Worm (Caenorhabditis elegans): ENCODE data around the gene nhr-138.

Gene nhr-138

ce11 chrIV:9692874-9693273, 32.2 kb upstream of the nhr-138 start, which contains the start of gene twk-9:
Gene twk-9 (plus strand): TSS chrIV:9693174.
- TF ChIP-seq ZK546.5 (tag; optimal IDR thresholded peaks at IDR 0.05) (no peak), Y105C5A.15 (GFP tag; IDR thresholded peaks at IDR 0.05) (no peak), spr-1 (tag; optimal IDR thresholded peaks at IDR 0.05) (no peak), aly-2 (tag; optimal IDR thresholded peaks at IDR 0.05) (no peak), cey-2 (tag; optimal IDR thresholded peaks at IDR 0.05; ENCODE audit: borderline replicate concordance, insufficient read depth) (no peak), unc-62 (GFP tag; optimal IDR thresholded peaks at IDR 0.05 in 1 of 2) (no peak), unc-62 (tag; optimal IDR thresholded peaks at IDR 0.05) (no peak), snpc-4 (tag; optimal IDR thresholded peaks at IDR 0.05) (no peak), spr-3 (GFP tag; optimal IDR thresholded peaks at IDR 0.05) (no peak), daf-12 (tag; optimal IDR thresholded peaks at IDR 0.05) (no peak), duxl-1 (tag; optimal IDR thresholded peaks at IDR 0.05; ENCODE audit: poor library complexity) (no peak), fos-1 (tag; optimal IDR thresholded peaks at IDR 0.05) (no peak), mes-2 (tag; optimal IDR thresholded peaks at IDR 0.05; ENCODE audit: poor library complexity, severe bottlenecking) (no peak), pha-4 (GFP tag; IDR thresholded peaks at IDR 0.05) (no peak), pha-4 (tag; optimal IDR thresholded peaks at IDR 0.05) (no peak), aha-1 (tag) (no peak), php-3 (GFP tag; IDR thresholded peaks at IDR 0.05) (no peak), zip-11 (GFP tag; IDR thresholded peaks at IDR 0.05) (no peak), hif-1 (tag; optimal IDR thresholded peaks at IDR 0.05) (no peak)

- TF ChIP-seq aha-1 (tag) (peak; percentile 1), unc-62 (GFP tag; optimal IDR thresholded peaks at IDR 0.05 in 1 of 2) (peak in 1 of 2 experiments; percentile 99), unc-62 (tag; optimal IDR thresholded peaks at IDR 0.05) (no peak), ztf-11 (tag; optimal IDR thresholded peaks at IDR 0.05) (no peak)
Observed at ce11 chrIV:9696513-9696912, 28.5 kb upstream of the nhr-138 start.

ce11 chrIV:9697869-9698268, 27.2 kb upstream of the nhr-138 start:
- no peak for TF ChIP-seq lsy-2 (tag; optimal IDR thresholded peaks at IDR 0.05)
- peak in 1 of 2 experiments; percentile 91 for TF ChIP-seq unc-62 (GFP tag; optimal IDR thresholded peaks at IDR 0.05 in 1 of 2)
- TF ChIP-seq unc-62 (tag; optimal IDR thresholded peaks at IDR 0.05) = no peak

- TF ChIP-seq nhr-28 (tag; optimal IDR thresholded peaks at IDR 0.05) (peak; percentile 28), hlh-30 (tag; optimal IDR thresholded peaks at IDR 0.05; ENCODE audit: insufficient read depth) (no peak), dmd-6 (GFP tag; IDR thresholded peaks at IDR 0.05) (peak; percentile 73), spr-3 (GFP tag; optimal IDR thresholded peaks at IDR 0.05) (no peak)
Observed at ce11 chrIV:9699062-9699461, 26.0 kb upstream of the nhr-138 start.

ce11 chrIV:9706704-9707197, 18.3 kb upstream of the nhr-138 start, which contains the start of the genes dcaf-1 and dph-3:
Gene dcaf-1 (minus strand): TSS chrIV:9706723.
Gene dph-3 (plus strand): TSS chrIV:9707147.
- TF ChIP-seq lsy-2 (tag; optimal IDR thresholded peaks at IDR 0.05) = peak; percentile 80 to 98
- peak; percentile 82 for TF ChIP-seq hlh-30 (tag; optimal IDR thresholded peaks at IDR 0.05; ENCODE audit: insufficient read depth)
- TF ChIP-seq nhr-28 (tag; optimal IDR thresholded peaks at IDR 0.05) = peak; percentile 1
- no peak for TF ChIP-seq skn-1 (tag; optimal IDR thresholded peaks at IDR 0.05)
- TF ChIP-seq dpl-1 (GFP tag; optimal IDR thresholded peaks at IDR 0.05) = peak; percentile 35
- TF ChIP-seq lin-38 (GFP tag; IDR thresholded peaks at IDR 0.05) = peak; percentile 23; the same call in 1 of the 2 replicates

- no peak for TF ChIP-seq fos-1 (tag; optimal IDR thresholded peaks at IDR 0.05)
- no peak for TF ChIP-seq tag-97 (GFP tag; IDR thresholded peaks at IDR 0.05)
- no peak for TF ChIP-seq F44E2.7 (GFP tag; IDR thresholded peaks at IDR 0.05)
- no peak for TF ChIP-seq daf-8 (GFP tag; IDR thresholded peaks at IDR 0.05)
- no peak for TF ChIP-seq ZK546.5 (tag; optimal IDR thresholded peaks at IDR 0.05)
- no peak for TF ChIP-seq spr-1 (tag; optimal IDR thresholded peaks at IDR 0.05)
- no peak for TF ChIP-seq spr-3 (GFP tag; optimal IDR thresholded peaks at IDR 0.05)
- no peak for TF ChIP-seq ceh-62 (tag; optimal IDR thresholded peaks at IDR 0.05)
- no peak for TF ChIP-seq nhr-76 (tag; optimal IDR thresholded peaks at IDR 0.05)
- no peak for TF ChIP-seq Y75B8A.6 (GFP tag; IDR thresholded peaks at IDR 0.05)
Observed at ce11 chrIV:9709205-9709604, 15.8 kb upstream of the nhr-138 start, which contains the start of gene ant-1.3. Gene ant-1.3 (minus strand): TSS chrIV:9709305.

Measured in whole organism, L4 larva.